Worm (Caenorhabditis elegans): Measurements from ENCODE around the gene Y41D4A.3.

- TF ChIP-seq pqm-1 (tag; optimal IDR thresholded peaks at IDR 0.05) (no peak), ces-1 (GFP tag; optimal IDR thresholded peaks at IDR 0.05) (no peak), snpc-4 (tag; optimal IDR thresholded peaks at IDR 0.05) (no peak), nhr-47 (tag; optimal IDR thresholded peaks at IDR 0.05) (no peak), nhr-19 (GFP tag; conservative IDR thresholded peaks at IDR 0.05) (no peak), nhr-28 (tag; optimal IDR thresholded peaks at IDR 0.05) (no peak)
These were observed 28.0 kb downstream of the Y41D4A.3 start, which contains the start of gene frpr-19 for ce11 chrIV:1781559-1781958.

Data from whole organism, L1 larva.